Worm (Caenorhabditis elegans): Measurements from ENCODE around the gene F36A4.5.

DNA sequence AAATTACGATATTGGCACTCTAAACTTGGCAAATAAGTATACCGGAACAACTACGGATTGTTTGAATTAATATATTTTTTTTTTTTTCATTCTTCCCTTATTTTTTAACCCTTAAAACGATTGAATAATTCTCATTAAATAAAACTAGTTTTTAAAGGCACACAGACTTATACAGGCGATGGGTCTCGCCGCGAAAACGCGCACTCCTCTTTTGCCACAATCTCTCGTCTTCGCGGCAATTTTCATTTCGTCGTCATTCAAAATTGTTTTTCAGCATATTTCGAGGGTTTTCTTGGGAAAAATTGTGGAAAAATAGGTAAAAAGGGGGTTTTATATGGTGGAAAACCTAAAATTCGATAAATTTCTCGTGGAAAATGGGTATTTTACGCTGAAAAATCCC lies 18.0 kb upstream of the F36A4.5 start:
- TF ChIP-seq B0310.2 (tag; optimal IDR thresholded peaks at IDR 0.05) (no peak), ama-1 (optimal IDR thresholded peaks at IDR 0.05) (no peak), pes-1 (GFP tag; IDR thresholded peaks at IDR 0.05) (no peak), tbx-37 (GFP tag; conservative IDR thresholded peaks at IDR 0.05) (no peak), hmg-4 (GFP tag; optimal IDR thresholded peaks at IDR 0.05) (no peak), ets-7 (tag; optimal IDR thresholded peaks at IDR 0.05) (no peak)

All from whole organism, early embryonic.